Worm (Caenorhabditis elegans) whole organism, early embryonic: ENCODE data around the gene exc-12.

ENCODE experiments used
- B0310.2 ChIP-seq: sonication (generic microtip); optimal IDR thresholded peaks from 2 replicates; lab custom pipeline; 2016; ENCODE audit warnings: mild to moderate bottlenecking, missing genetic modification characterization, missing compliant biosample characterization
- F13C5.2 ChIP-seq: sonication (generic microtip); optimal IDR thresholded peaks from 2 replicates; lab custom pipeline; 2017; ENCODE audit warnings: mild to moderate bottlenecking, missing genetic modification characterization, inconsistent platforms, missing compliant biosample characterization
- aly-1 ChIP-seq: sonication (generic microtip); optimal IDR thresholded peaks from 2 replicates; lab custom pipeline; 2016; ENCODE audit warnings: missing genetic modification characterization, missing compliant biosample characterization
- ama-1 ChIP-seq: fragments of 150-350 bp; optimal IDR thresholded peaks from 2 replicates; lab custom pipeline; 2014
- ceh-13 ChIP-seq: fragments of 200-800 bp; sonication (Bioruptor generic); optimal IDR thresholded peaks from 2 replicates; lab custom pipeline; 2018; ENCODE audit warnings: mild to moderate bottlenecking, missing genetic modification characterization, missing compliant biosample characterization
- ceh-36 ChIP-seq: sonication (generic microtip); optimal IDR thresholded peaks from 2 replicates; lab custom pipeline; 2016; ENCODE audit warnings: missing genetic modification characterization, inconsistent platforms, missing compliant biosample characterization
- ets-7 ChIP-seq: sonication (generic microtip); optimal IDR thresholded peaks from 2 replicates; lab custom pipeline; 2016; ENCODE audit warnings: missing genotype, missing genetic modification characterization, missing compliant biosample characterization
- flt-1 ChIP-seq: fragments of 200-800 bp; sonication (Bioruptor generic); IDR thresholded peaks from 2 replicates; pipeline ENCODE4 v1.3.6; 2022; ENCODE audit warnings: missing genetic modification characterization, missing compliant biosample characterization
- hmbx-1 ChIP-seq: sonication (generic microtip); optimal IDR thresholded peaks from 2 replicates; lab custom pipeline; 2016; ENCODE audit warnings: mild to moderate bottlenecking, missing genetic modification characterization, missing compliant biosample characterization
- hmg-4 ChIP-seq: fragments of 200-800 bp; sonication (Bioruptor generic); optimal IDR thresholded peaks from 2 replicates; lab custom pipeline; 2018; ENCODE audit warnings: mild to moderate bottlenecking, missing genetic modification characterization, missing compliant biosample characterization
- hnd-1 ChIP-seq: sonication (generic microtip); optimal IDR thresholded peaks from 2 replicates; lab custom pipeline; 2016; ENCODE audit warnings: missing genetic modification characterization, missing compliant biosample characterization
- pes-1 ChIP-seq: fragments of 200-800 bp; sonication (Bioruptor generic); IDR thresholded peaks from 2 replicates; pipeline ENCODE4 v1.3.6; 2022; ENCODE audit warnings: missing genetic modification reagents, missing genetic modification characterization, missing compliant biosample characterization
- scrt-1 ChIP-seq: fragments of 200-800 bp; sonication (Bioruptor generic); IDR thresholded peaks from 2 replicates; pipeline ENCODE4 v1.3.6; 2022; ENCODE audit warnings: missing genetic modification characterization, missing compliant biosample characterization
- sea-1 ChIP-seq: fragments of 200-800 bp; sonication (Bioruptor generic); conservative IDR thresholded peaks from 2 replicates; pipeline ENCODE4 v1.3.6; 2022; ENCODE audit warnings: missing genetic modification characterization, missing compliant biosample characterization
- tbx-11 ChIP-seq: fragments of 200-800 bp; sonication (Bioruptor generic); IDR thresholded peaks from 2 replicates; pipeline ENCODE4 v1.3.6; 2022; ENCODE audit warnings: missing genetic modification characterization, missing compliant biosample characterization
- tbx-37 ChIP-seq: fragments of 200-800 bp; sonication (Bioruptor generic); conservative IDR thresholded peaks from 2 replicates; pipeline ENCODE4 v1.3.6; 2022; ENCODE audit warnings: missing genetic modification reagents, missing genetic modification characterization, missing compliant biosample characterization
- tra-4 ChIP-seq: sonication (generic microtip); optimal IDR thresholded peaks from 2 replicates; lab custom pipeline; 2017; ENCODE audit warnings: missing genetic modification characterization, missing compliant biosample characterization

The exc-12 gene

ce11 chrIII:13548982-13549381 is 21.3 kb downstream of the exc-12 start, which contains the start of gene mmad-1:
mmad-1 (minus strand) TSS chrIII:13549005.
- TF ChIP-seq scrt-1 (GFP tag; lab: Robert Waterston, UW) (no peak), ets-7 (tag; lab: Kevin White, UChicago) (no peak), F13C5.2 (tag; lab: Kevin White, UChicago) (no peak), tbx-11 (GFP tag; lab: Robert Waterston, UW) (no peak), aly-1 (tag; lab: Kevin White, UChicago) (no peak), hnd-1 (no peak), pes-1 (GFP tag; lab: Robert Waterston, UW) (no peak), flt-1 (GFP tag; lab: Robert Waterston, UW) (no peak), tbx-37 (GFP tag; lab: Robert Waterston, UW) (no peak), hmg-4 (GFP tag; lab: Kevin White, UChicago) (no peak), ama-1 (no peak), ceh-13 (GFP tag; lab: Kevin White, UChicago) (no peak), ceh-36 (tag; lab: Kevin White, UChicago) (no peak), sea-1 (no peak)

DNA sequence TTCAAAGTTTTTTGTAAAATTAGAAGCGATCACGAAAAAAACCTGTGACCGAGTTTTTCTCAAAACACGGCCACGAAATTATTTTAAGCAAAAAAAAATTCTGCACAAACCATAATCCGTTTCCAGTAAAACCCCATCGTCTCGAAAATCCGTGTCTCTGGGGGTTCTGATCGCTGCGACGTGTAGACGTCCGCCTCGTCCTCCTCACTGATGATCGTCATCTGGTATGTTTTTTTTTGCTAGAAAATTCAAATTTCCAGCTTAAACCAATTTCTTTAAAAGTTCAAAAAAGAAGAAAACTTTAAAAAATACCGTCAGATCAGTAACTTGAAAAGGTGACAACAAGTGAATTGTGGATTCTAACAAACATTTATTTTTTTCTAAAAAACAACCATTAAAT is 23.7 kb downstream of the exc-12 start, which contains the start of gene Y76A2B.4:
TSS of gene Y76A2B.4 (minus strand) at position 241 of the 400 bp plus-strand sequence.
- no peak for TF ChIP-seq ceh-36 (tag; lab: Kevin White, UChicago)
- no peak for TF ChIP-seq tra-4
- TF ChIP-seq hnd-1 = no peak
- TF ChIP-seq F13C5.2 (tag; lab: Kevin White, UChicago) = no peak
- no peak for TF ChIP-seq ama-1
- TF ChIP-seq scrt-1 (GFP tag; lab: Robert Waterston, UW) = no peak
- no peak for TF ChIP-seq hmg-4 (GFP tag; lab: Kevin White, UChicago)
- TF ChIP-seq tbx-37 (GFP tag; lab: Robert Waterston, UW) = no peak

- TF ChIP-seq F13C5.2 (tag; lab: Kevin White, UChicago) (no peak), tbx-11 (GFP tag; lab: Robert Waterston, UW) (no peak), B0310.2 (tag; lab: Kevin White, UChicago) (no peak), flt-1 (GFP tag; lab: Robert Waterston, UW) (no peak), ceh-36 (tag; lab: Kevin White, UChicago) (no peak), ama-1 (no peak), pes-1 (GFP tag; lab: Robert Waterston, UW) (no peak), aly-1 (tag; lab: Kevin White, UChicago) (no peak), ets-7 (tag; lab: Kevin White, UChicago) (no peak), sea-1 (no peak)
Measured at ce11 chrIII:13544593-13544992, 25.7 kb downstream of the exc-12 start.

ce11 chrIII:13543434-13543833 is 26.8 kb downstream of the exc-12 start, which contains the start of gene acs-5:
acs-5 (minus strand) TSS chrIII:13543534.
- TF ChIP-seq hmbx-1 (no peak), pes-1 (GFP tag; lab: Robert Waterston, UW) (no peak), aly-1 (tag; lab: Kevin White, UChicago) (no peak), ceh-13 (GFP tag; lab: Kevin White, UChicago) (no peak), ets-7 (tag; lab: Kevin White, UChicago) (no peak), ama-1 (no peak), tbx-37 (GFP tag; lab: Robert Waterston, UW) (no peak), hnd-1 (no peak), ceh-36 (tag; lab: Kevin White, UChicago) (no peak), F13C5.2 (tag; lab: Kevin White, UChicago) (no peak), flt-1 (GFP tag; lab: Robert Waterston, UW) (no peak)

ce11 chrIII:13542458-13542857 is 27.8 kb downstream of the exc-12 start:
- TF ChIP-seq aly-1 (tag; lab: Kevin White, UChicago) = no peak
- TF ChIP-seq ceh-13 (GFP tag; lab: Kevin White, UChicago) = no peak
- no peak for TF ChIP-seq ama-1
- no peak for TF ChIP-seq scrt-1 (GFP tag; lab: Robert Waterston, UW)
- TF ChIP-seq B0310.2 (tag; lab: Kevin White, UChicago) = no peak
- no peak for TF ChIP-seq pes-1 (GFP tag; lab: Robert Waterston, UW)
- TF ChIP-seq tbx-11 (GFP tag; lab: Robert Waterston, UW) = no peak
- TF ChIP-seq hmbx-1 = no peak
- no peak for TF ChIP-seq ets-7 (tag; lab: Kevin White, UChicago)
- TF ChIP-seq tra-4 = no peak
- no peak for TF ChIP-seq F13C5.2 (tag; lab: Kevin White, UChicago)
- TF ChIP-seq tbx-37 (GFP tag; lab: Robert Waterston, UW) = no peak
- TF ChIP-seq hmg-4 (GFP tag; lab: Kevin White, UChicago) = no peak
- no peak for TF ChIP-seq flt-1 (GFP tag; lab: Robert Waterston, UW)
- no peak for TF ChIP-seq sea-1
- no peak for TF ChIP-seq hnd-1
- TF ChIP-seq ceh-36 (tag; lab: Kevin White, UChicago) = no peak

DNA sequence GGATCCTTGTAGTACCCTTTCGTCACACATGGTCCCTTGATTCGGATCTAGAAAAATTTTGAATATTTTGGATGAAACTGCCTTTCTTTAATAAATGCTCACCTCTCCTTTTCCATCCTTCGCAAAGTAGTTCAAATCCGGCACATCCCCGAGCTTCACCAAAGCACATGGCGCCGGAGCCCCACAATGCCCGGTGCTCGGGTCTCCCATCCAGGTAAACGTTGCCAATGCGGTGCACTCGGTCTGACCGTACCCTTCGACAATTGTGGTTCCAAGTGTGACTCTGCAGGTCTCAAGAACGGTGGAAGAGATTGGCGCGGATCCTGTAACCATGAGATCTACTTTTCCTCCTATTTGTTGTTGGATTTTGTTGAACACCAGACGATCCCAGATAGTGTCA is 29.5 kb downstream of the exc-12 start:
- TF ChIP-seq scrt-1 (GFP tag; lab: Robert Waterston, UW) (no peak), tbx-37 (GFP tag; lab: Robert Waterston, UW) (no peak), ama-1 (no peak), ets-7 (tag; lab: Kevin White, UChicago) (no peak), tbx-11 (GFP tag; lab: Robert Waterston, UW) (no peak), F13C5.2 (tag; lab: Kevin White, UChicago) (no peak), flt-1 (GFP tag; lab: Robert Waterston, UW) (no peak), pes-1 (GFP tag; lab: Robert Waterston, UW) (no peak), ceh-13 (GFP tag; lab: Kevin White, UChicago) (no peak), tra-4 (no peak), hmg-4 (GFP tag; lab: Kevin White, UChicago) (no peak), sea-1 (no peak), B0310.2 (tag; lab: Kevin White, UChicago) (no peak), ceh-36 (tag; lab: Kevin White, UChicago) (no peak), hmbx-1 (no peak), hnd-1 (no peak), aly-1 (tag; lab: Kevin White, UChicago) (no peak)

DNA sequence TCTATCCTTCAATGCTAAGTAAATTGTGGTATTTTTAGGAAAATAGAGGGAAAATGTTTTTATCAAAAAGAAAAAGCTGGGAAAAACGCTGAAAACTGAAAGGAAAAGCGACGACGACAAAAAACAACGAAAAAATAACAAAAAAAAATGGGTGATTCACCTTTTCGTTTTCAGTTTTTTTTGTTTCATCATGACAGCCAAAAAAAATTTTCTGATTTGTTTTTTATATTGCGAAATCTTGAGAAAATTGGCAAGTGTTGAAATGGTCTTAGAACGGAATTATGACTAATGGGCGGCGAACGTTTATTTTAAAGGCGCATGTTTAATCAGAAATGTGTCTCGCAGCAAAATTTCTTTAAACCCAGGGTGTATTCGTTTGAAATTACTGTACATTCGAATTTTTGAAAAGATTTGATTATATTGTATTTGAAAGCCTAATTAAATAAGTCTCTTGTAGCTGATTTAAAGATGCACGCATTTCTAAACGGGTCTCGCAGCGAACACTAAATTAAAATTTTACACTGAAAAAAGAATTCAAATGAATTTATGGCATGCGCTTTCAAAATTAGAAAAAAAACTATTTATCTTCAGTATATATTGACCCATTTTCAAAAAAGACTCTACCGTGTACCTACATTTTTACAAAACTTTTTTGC is 34.4 kb downstream of the exc-12 start:
- TF ChIP-seq ceh-13 (GFP tag; lab: Kevin White, UChicago) (no peak), tbx-37 (GFP tag; lab: Robert Waterston, UW) (no peak), ama-1 (no peak), hmg-4 (GFP tag; lab: Kevin White, UChicago) (no peak), tbx-11 (GFP tag; lab: Robert Waterston, UW) (no peak), flt-1 (GFP tag; lab: Robert Waterston, UW) (no peak), F13C5.2 (tag; lab: Kevin White, UChicago) (no peak), pes-1 (GFP tag; lab: Robert Waterston, UW) (no peak), aly-1 (tag; lab: Kevin White, UChicago) (no peak), tra-4 (no peak), sea-1 (no peak)
